Worm (Caenorhabditis elegans): ENCODE measurements around the gene T24C12.1.

Gene T24C12.1

DNA sequence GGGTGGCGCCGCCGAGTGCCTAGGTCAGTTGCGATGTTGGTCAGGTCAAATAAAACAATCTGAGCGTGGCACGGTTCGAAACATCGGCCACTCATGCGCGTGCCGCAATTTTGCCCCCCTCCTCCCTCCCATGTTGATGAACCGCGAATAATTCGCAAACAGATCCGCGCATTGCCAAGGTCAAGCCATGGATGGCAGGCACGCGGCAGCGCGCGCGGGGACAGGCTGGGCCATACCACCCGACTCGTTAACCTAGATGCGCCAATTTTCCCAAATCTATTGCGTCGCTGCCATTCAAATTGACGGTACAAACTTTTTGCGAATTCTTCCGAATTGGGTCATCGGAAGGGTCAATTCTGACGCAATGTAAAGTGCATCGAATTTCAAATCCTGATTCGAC lies 17.4 kb downstream of the T24C12.1 start:
- TF ChIP-seq efl-1 (optimal IDR thresholded peaks at IDR 0.05): no peak
- peak in 1 of 2 experiments; percentile 60 for TF ChIP-seq efl-1 (GFP tag; optimal IDR thresholded peaks at IDR 0.05 in 1 of 2)
- TF ChIP-seq unc-62 (GFP tag; optimal IDR thresholded peaks at IDR 0.05): no peak
- TF ChIP-seq blmp-1 (tag; optimal IDR thresholded peaks at IDR 0.05): peak; percentile 83
- TF ChIP-seq nhr-85 (tag): peak; percentile 81
- no peak for TF ChIP-seq swsn-7 (tag; optimal IDR thresholded peaks at IDR 0.05)
- peak in 1 of 2 experiments; percentile 5 for TF ChIP-seq egl-27 (tag; optimal IDR thresholded peaks at IDR 0.05)
- no peak for TF ChIP-seq nhr-84 (tag; optimal IDR thresholded peaks at IDR 0.05)
- TF ChIP-seq ceh-88 (GFP tag; IDR thresholded peaks at IDR 0.05): no peak
- TF ChIP-seq grh-1 (GFP tag; IDR thresholded peaks at IDR 0.05): peak; percentile 41; the same call in 1 of the 2 replicates
- TF ChIP-seq xbp-1 (tag; optimal IDR thresholded peaks at IDR 0.05): no peak
- TF ChIP-seq lin-15B (tag; optimal IDR thresholded peaks at IDR 0.05): no peak
- peak; percentile 61 for TF ChIP-seq lin-14 (GFP tag; optimal IDR thresholded peaks at IDR 0.05)
- no peak for TF ChIP-seq nhr-47 (tag; optimal IDR thresholded peaks at IDR 0.05)
- no peak for TF ChIP-seq zip-4 (GFP tag; optimal IDR thresholded peaks at IDR 0.05)
- no peak for TF ChIP-seq nhr-28 (tag; optimal IDR thresholded peaks at IDR 0.05)

DNA sequence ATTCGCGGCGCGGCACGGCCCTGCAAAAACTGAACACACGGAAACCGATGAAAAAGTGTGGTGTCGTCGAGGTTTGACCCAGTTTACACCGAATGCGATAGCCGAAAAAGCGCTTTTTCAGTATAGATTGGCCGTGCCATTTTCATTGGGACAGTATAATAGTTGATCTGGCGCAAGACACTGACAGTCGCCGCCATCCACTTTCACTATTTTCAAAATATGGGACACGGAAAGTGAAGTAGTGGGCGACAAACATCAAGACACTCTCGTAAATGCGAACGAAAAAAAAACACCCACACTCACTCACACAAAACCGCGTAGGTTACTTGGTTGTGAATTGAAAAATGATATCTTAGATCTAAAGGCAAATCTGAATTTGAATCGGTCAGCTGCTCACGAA lies 19.8 kb downstream of the T24C12.1 start:
- peak; percentile 98 for TF ChIP-seq blmp-1 (tag; optimal IDR thresholded peaks at IDR 0.05)
- TF ChIP-seq sptf-1 (tag; optimal IDR thresholded peaks at IDR 0.05): no peak

DNA sequence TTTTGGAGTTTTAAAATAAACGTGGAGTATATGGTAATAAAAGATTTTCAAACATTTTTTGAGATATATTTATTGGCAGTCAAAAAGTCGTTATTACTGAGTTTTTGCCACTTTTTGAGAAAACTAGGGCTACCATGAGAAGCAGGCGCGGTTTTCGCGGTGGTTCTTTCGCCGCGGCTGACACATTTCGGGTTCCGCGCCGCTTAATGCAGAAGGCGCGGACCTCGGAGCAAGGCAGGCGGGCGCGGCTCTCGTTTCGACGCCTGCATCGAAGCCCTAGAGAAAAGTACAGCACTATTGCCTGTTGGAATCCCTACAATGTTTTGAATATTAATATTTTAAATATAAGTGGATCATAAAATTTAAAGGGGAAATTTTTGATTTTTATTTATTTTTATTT lies 20.2 kb downstream of the T24C12.1 start:
- peak; percentile 27 for TF ChIP-seq rnt-1 (tag; optimal IDR thresholded peaks at IDR 0.05)
- peak; percentile 61 for TF ChIP-seq snpc-4 (tag; optimal IDR thresholded peaks at IDR 0.05)
- TF ChIP-seq C34B4.2 (tag; optimal IDR thresholded peaks at IDR 0.05): no peak

DNA sequence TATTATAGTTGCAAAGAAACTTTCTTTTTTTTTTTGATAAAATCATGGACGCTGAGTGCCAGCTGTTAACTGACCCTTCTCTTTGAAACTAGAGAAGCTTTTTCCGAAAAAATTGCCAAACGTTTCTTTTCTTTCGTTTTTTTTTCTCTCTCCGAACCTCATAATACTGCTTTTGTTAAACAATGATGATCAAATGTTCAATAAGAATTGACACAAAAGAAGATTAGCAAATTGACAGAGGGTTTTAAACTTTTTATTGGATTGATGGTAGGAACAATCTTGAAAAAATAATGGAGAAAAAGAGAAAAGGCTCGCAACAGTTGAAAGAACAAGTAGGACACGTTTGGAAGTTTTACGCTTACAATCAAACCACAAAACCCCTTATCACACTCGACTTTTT lies 21.6 kb downstream of the T24C12.1 start, which contains the start of gene hex-1:
TSS of gene hex-1 (plus strand) at position 301 of the 400 bp plus-strand sequence.
- no peak for TF ChIP-seq Y116A8C.19 (tag; optimal IDR thresholded peaks at IDR 0.05; ENCODE audit: borderline replicate concordance)

DNA sequence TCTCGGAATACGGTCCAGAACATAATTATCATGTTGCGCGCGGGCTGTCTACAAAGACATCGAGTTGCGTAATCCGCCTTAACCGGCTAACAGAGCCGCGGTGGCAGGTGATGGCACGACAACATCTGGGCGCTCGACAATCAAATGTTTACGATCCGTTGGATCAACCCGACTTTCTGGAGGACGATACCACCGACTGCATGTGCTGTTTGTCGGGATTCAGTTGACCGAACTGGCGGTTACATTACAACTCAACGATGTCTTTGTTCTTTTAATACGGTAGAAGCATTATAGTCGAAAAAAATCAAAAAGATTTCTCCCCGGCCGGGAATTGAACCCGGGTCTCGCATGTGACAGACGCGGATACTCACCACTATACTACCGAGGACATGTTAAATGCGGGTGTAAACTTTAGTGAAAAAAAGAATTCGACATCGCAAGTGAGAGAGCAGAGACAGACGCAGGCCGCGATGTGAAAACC lies 27.7 kb downstream of the T24C12.1 start:
- no peak for TF ChIP-seq elt-2 (tag; optimal IDR thresholded peaks at IDR 0.05)
- no peak for TF ChIP-seq hlh-17 (GFP tag; optimal IDR thresholded peaks at IDR 0.05; ENCODE audit: borderline replicate concordance)
- no peak for TF ChIP-seq unc-62 (GFP tag; optimal IDR thresholded peaks at IDR 0.05)
- no peak for TF ChIP-seq mef-2 (tag; optimal IDR thresholded peaks at IDR 0.05)
- TF ChIP-seq pqm-1 (tag; optimal IDR thresholded peaks at IDR 0.05): no peak
- no peak for TF ChIP-seq nhr-28 (tag; optimal IDR thresholded peaks at IDR 0.05)
- TF ChIP-seq mdl-1 (tag; optimal IDR thresholded peaks at IDR 0.05): peak in 1 of 2 experiments; percentile 69
- TF ChIP-seq unc-30 (tag; optimal IDR thresholded peaks at IDR 0.05): no peak
- TF ChIP-seq nhr-84 (tag; optimal IDR thresholded peaks at IDR 0.05): no peak
- TF ChIP-seq pag-3 (tag; optimal IDR thresholded peaks at IDR 0.05; ENCODE audit: borderline replicate concordance, insufficient read depth): peak; percentile 48
- peak; percentile 71 for TF ChIP-seq lin-14 (GFP tag; optimal IDR thresholded peaks at IDR 0.05)
- peak; percentile 49 for TF ChIP-seq nhr-77 (tag; optimal IDR thresholded peaks at IDR 0.05)
- peak; percentile 17 for TF ChIP-seq blmp-1 (tag; optimal IDR thresholded peaks at IDR 0.05)
- peak; percentile 79 for TF ChIP-seq skn-1 (tag; optimal IDR thresholded peaks at IDR 0.05)
- no peak for TF ChIP-seq zag-1 (tag; optimal IDR thresholded peaks at IDR 0.05)
- TF ChIP-seq lin-13 (GFP tag; optimal IDR thresholded peaks at IDR 0.05): peak; percentile 61
- no peak for TF ChIP-seq nhr-12 (tag; optimal IDR thresholded peaks at IDR 0.05)
- TF ChIP-seq ceh-82 (tag; optimal IDR thresholded peaks at IDR 0.05): peak; percentile 26 to 75 (median 61)
- no peak for TF ChIP-seq tlp-1 (tag; optimal IDR thresholded peaks at IDR 0.05)
- peak in 1 of 6 experiments; percentile 53 for TF ChIP-seq elt-3 (tag; optimal IDR thresholded peaks at IDR 0.05)
- no peak for TF ChIP-seq ets-5 (GFP tag; IDR thresholded peaks at IDR 0.05)
- TF ChIP-seq rnt-1 (tag; optimal IDR thresholded peaks at IDR 0.05): peak; percentile 67
- TF ChIP-seq lir-3 (tag; optimal IDR thresholded peaks at IDR 0.05; ENCODE audit: poor library complexity): no peak
- TF ChIP-seq nhr-76 (tag; optimal IDR thresholded peaks at IDR 0.05): no peak
- TF ChIP-seq unc-98 (GFP tag; IDR thresholded peaks at IDR 0.05): 0 out of 2 replicates have a peak, but pooled peaks have one; percentile 28
- no peak for TF ChIP-seq aha-1 (tag; optimal IDR thresholded peaks at IDR 0.05)
- peak; percentile 77 for TF ChIP-seq nhr-71 (tag; optimal IDR thresholded peaks at IDR 0.05)
- peak; percentile 35 to 67 for TF ChIP-seq lin-35 (GFP tag; optimal IDR thresholded peaks at IDR 0.05)
- TF ChIP-seq unc-130 (tag; optimal IDR thresholded peaks at IDR 0.05): peak; percentile 29
- TF ChIP-seq fkh-10 (GFP tag; optimal IDR thresholded peaks at IDR 0.05): peak; percentile 54

All from whole organism, L1 larva.